Worm (Caenorhabditis elegans) whole organism, L4/young adult: ENCODE measurements around the gene kin-26.
A peak's percentile ranks its signal among the peaks of the same experiment; 100 is the strongest.

Experiments used
- W03F9.2 ChIP-seq: fragments of 150-350 bp; optimal IDR thresholded peaks from 2 replicates; lab custom pipeline; 2014; ENCODE audit warnings: missing biosample characterization, missing genetic modification characterization
- dao-5 ChIP-seq: sonication (generic microtip); optimal IDR thresholded peaks from 2 replicates; lab custom pipeline; 2016; ENCODE audit warnings: missing genotype, missing genetic modification characterization, moderate library complexity, missing compliant biosample characterization
- him-1 ChIP-seq: sonication (generic microtip); optimal IDR thresholded peaks from 2 replicates; lab custom pipeline; 2016; ENCODE audit warnings: missing genotype, missing genetic modification reagents, missing genetic modification characterization, missing compliant biosample characterization

The kin-26 gene

DNA sequence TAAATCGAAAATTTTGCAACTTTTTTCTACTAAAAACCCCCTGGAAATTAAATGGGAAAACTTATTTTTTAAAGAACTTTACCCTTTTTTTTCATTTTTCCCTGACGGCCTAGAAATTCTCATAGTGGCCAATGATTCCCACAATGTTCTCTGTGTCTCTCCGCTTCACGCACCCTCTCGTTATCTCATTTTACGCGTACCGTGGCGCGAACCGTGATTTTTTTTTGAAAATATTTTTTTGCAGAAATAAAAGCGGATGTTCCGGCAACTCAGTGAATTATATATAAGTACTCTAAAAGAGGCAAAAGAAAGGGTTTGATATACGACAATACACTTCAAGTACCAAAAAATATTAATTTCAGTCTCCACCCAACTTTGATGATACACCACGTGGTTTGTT lies 31.3 kb downstream of the kin-26 start, which contains the start of gene C06A6.2:
Gene C06A6.2 (plus strand): TSS at position 237 of the 400 bp plus-strand sequence.
- TF ChIP-seq dao-5 (tag; lab: Kevin White, UChicago): no peak
- TF ChIP-seq him-1 (tag; lab: Kevin White, UChicago): no peak
- TF ChIP-seq W03F9.2 (tag; lab: Kevin White, UChicago): no peak

- TF ChIP-seq W03F9.2 (tag; lab: Kevin White, UChicago) (peak; percentile 5), dao-5 (tag; lab: Kevin White, UChicago) (peak; percentile 69), him-1 (tag; lab: Kevin White, UChicago) (peak; percentile 71)
These were observed 32.1 kb downstream of the kin-26 start for ce11 chrIV:7845585-7845984.

DNA sequence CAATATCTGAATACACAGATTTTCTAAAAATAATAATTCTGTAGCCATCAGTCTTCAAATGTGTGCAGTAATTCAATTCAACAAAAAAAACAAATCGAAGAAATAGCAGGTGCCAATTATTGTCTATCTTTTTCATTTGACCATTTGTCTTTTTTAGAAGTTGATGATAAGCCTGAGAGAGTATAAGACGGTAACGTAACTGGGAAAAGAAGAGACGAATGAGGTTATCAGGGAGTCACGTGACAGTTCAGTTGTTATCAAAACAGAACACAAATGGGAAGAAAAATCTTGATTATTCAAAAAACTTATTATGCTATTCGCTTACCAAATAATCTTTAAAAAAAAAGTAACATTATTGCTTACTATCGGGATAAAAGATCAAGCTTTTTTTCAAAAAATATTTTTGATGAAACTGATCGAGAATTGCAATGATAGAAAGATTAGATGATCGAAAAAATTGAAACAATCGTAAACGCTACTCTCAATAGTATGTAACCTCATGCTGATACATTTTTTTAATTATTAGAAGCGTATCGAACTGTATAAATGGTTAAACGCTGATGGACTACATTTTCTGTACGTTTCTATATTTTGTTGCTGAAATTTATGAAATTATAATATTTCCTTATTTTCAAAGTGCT lies 33.2 kb downstream of the kin-26 start:
- no peak for TF ChIP-seq dao-5 (tag; lab: Kevin White, UChicago)
- peak; percentile 26 for TF ChIP-seq W03F9.2 (tag; lab: Kevin White, UChicago)
- TF ChIP-seq him-1 (tag; lab: Kevin White, UChicago): no peak

- TF ChIP-seq W03F9.2 (tag; lab: Kevin White, UChicago): no peak
- TF ChIP-seq dao-5 (tag; lab: Kevin White, UChicago): no peak
- no peak for TF ChIP-seq him-1 (tag; lab: Kevin White, UChicago)
These were observed 36.5 kb downstream of the kin-26 start for ce11 chrIV:7841218-7841617.

ce11 chrIV:7839923-7840322 lies 37.8 kb downstream of the kin-26 start:
- TF ChIP-seq him-1 (tag; lab: Kevin White, UChicago) (no peak), W03F9.2 (tag; lab: Kevin White, UChicago) (no peak), dao-5 (tag; lab: Kevin White, UChicago) (no peak)

DNA sequence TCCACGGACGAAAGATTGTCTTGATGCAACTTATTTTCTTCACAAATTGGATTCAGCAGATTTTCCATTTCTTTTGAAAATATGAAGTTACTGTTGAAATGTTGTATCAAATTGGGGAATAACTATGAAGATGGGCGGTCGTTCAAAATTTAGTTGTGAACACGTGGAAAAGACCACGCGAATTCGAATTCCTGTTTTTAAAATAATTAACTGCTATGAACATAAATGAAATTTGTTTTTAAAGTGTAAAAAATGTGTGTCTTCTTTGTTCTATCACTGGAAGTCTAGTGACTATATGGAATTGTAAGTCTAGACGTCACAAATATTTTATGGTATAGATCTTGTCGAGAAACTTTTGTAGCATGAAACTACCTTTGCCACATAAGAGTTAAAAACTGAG lies 39.3 kb downstream of the kin-26 start, which contains the start of gene C06A6.7:
Gene C06A6.7 (minus strand): TSS at position 101 of the 400 bp plus-strand sequence.
- TF ChIP-seq W03F9.2 (tag; lab: Kevin White, UChicago) (no peak), dao-5 (tag; lab: Kevin White, UChicago) (no peak)

DNA sequence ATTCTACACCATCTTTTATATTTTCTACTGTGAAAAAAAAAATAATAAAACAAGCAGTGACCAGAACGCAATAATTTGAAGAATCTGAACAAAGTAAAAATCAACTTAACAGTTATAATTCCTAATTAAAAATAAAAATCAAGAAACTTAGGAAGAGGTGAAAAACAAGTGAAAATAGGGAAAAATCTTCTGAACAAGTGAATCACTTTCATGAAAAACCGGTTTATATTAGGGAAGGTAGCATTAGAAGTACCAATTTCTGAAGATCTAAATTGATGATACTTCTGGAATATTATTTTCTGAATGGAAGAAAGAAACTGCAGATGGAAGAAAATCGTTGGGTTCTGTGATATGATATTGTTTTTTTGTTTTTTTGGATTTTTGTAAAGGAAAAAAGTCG lies 41.2 kb downstream of the kin-26 start:
- TF ChIP-seq W03F9.2 (tag; lab: Kevin White, UChicago) (no peak), him-1 (tag; lab: Kevin White, UChicago) (no peak), dao-5 (tag; lab: Kevin White, UChicago) (no peak)

ce11 chrIV:7836030-7836429 lies 41.7 kb downstream of the kin-26 start:
- TF ChIP-seq him-1 (tag; lab: Kevin White, UChicago): no peak
- no peak for TF ChIP-seq dao-5 (tag; lab: Kevin White, UChicago)

DNA sequence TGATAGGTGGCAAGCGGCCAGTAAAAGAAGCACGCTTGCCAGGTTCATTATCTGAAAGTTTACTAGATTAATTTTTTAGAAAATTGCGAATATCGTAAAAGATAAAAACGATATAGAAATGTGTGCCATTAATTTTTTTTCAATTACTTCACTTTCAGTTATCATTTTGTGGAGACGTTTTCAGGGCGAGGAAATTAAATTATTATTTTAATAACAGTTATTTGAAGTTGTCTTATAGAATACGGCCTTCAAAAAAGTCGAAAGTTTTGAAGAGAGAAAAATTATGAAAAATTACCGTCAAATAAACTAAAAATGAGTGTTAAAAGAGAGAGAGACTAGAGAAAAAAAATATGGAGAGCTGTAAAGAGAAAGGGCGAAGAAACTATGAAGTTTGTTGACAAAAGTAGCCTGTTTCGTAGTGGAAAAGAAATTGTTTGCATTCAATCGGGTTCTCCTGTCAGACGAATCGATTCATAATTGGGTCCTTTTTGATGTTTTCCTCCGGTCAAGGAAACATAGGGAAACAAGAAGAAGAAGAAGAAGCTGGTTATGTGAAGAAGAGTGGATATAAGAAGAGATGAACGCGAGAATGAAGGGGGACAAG lies 43.0 kb downstream of the kin-26 start, which contains the start of gene erp-44.2:
Gene erp-44.2 (minus strand): TSS at position 51 of the 604 bp plus-strand sequence.
- TF ChIP-seq W03F9.2 (tag; lab: Kevin White, UChicago) (no peak), him-1 (tag; lab: Kevin White, UChicago) (no peak), dao-5 (tag; lab: Kevin White, UChicago) (no peak)

- TF ChIP-seq dao-5 (tag; lab: Kevin White, UChicago) (no peak), him-1 (tag; lab: Kevin White, UChicago) (no peak), W03F9.2 (tag; lab: Kevin White, UChicago) (no peak)
These were observed 47.5 kb downstream of the kin-26 start, which contains the start of gene mvb-12 for ce11 chrIV:7830151-7830550. mvb-12 (plus strand) TSS chrIV:7830525.

DNA sequence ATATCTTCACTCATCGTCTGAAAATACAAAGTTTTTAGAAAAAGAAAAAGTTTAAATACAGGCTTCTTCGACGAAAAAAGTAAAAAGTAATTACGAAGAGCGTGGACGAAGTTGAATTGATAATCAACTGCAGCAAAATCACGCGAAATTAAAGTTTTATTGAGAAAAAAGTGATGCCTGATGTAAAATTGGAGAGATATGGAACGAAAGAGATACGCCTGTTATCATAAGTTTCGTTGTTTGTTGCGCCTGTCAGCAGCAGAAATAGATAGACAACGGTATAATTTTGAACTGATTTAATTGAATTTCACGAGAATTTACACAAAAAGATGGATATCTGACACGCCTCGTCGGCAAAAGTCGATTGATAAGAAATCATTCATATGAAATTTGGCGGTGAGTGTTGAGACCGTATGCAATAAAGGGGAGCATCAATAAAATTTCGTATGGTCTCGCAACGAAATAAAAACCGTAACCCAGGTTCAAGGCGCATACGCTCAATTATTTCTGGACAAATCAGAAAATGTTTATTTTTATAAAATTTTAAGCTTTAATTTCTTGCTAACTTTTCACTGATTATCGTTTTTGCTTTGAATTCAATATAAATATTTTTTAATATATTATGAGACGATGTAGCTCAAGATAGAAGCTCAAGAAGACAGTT lies 48.3 kb downstream of the kin-26 start, which contains the start of gene C06A6.4:
Gene C06A6.4 (minus strand): TSS at position 24 of the 664 bp plus-strand sequence.
- TF ChIP-seq him-1 (tag; lab: Kevin White, UChicago): no peak
- peak; percentile 61 for TF ChIP-seq W03F9.2 (tag; lab: Kevin White, UChicago)
